Fruit fly (Drosophila melanogaster) whole organism, embryonic: ENCODE results near the gene lawc.

ENCODE experiments used
- ATbp ChIP-seq: fragments of 200-800 bp; sonication (Bioruptor generic); optimal IDR thresholded peaks from 2 replicates; lab custom pipeline; 2017; ENCODE audit warnings: missing biosample characterization, mild to moderate bottlenecking, missing genetic modification characterization, missing genetic modification reagents
- Ada2b ChIP-seq: fragments of 200-800 bp; sonication (Bioruptor generic); IDR thresholded peaks from 2 replicates; pipeline ENCODE4 v1.3.6; 2022; ENCODE audit warnings: missing biosample characterization, missing genetic modification characterization
- Adf1 ChIP-seq: fragments of 200-800 bp; sonication (Bioruptor generic); IDR thresholded peaks from 2 replicates; pipeline ENCODE4 v1.3.6; 2022; ENCODE audit warnings: missing biosample characterization, missing genetic modification characterization
- CG10209 ChIP-seq: fragments of 200-800 bp; sonication (Bioruptor generic); optimal IDR thresholded peaks from 3 replicates; lab custom pipeline; 2017; ENCODE audit warnings: missing biosample characterization, mild to moderate bottlenecking, missing genetic modification characterization, missing genetic modification reagents
- CG10431 ChIP-seq: fragments of 200-800 bp; sonication (Bioruptor generic); optimal IDR thresholded peaks from 3 replicates; lab custom pipeline; 2018; ENCODE audit warnings: missing biosample characterization, mild to moderate bottlenecking, missing genetic modification characterization
- CG10654 ChIP-seq: fragments of 200-800 bp; sonication (Bioruptor generic); optimal IDR thresholded peaks from 2 replicates; lab custom pipeline; 2016; ENCODE audit warnings: missing biosample characterization, missing genetic modification characterization
- CG11247 ChIP-seq: fragments of 200-800 bp; sonication (Bioruptor generic); IDR thresholded peaks from 2 replicates; pipeline ENCODE4 v1.3.6; 2022; ENCODE audit warnings: missing biosample characterization, missing genetic modification characterization
- CG17912 ChIP-seq: fragments of 200-800 bp; sonication (Bioruptor generic); optimal IDR thresholded peaks from 2 replicates; lab custom pipeline; 2018; ENCODE audit warnings: missing biosample characterization, mild to moderate bottlenecking, missing genetic modification characterization
- CG2889 ChIP-seq: fragments of 200-800 bp; sonication (Bioruptor generic); IDR thresholded peaks from 3 replicates; pipeline ENCODE4 v1.3.6; 2022; ENCODE audit warnings: missing biosample characterization, missing genetic modification characterization
- CG30020 ChIP-seq: fragments of 200-800 bp; optimal IDR thresholded peaks from 2 replicates; lab custom pipeline; 2019; ENCODE audit warnings: missing biosample characterization, mild to moderate bottlenecking, missing genetic modification characterization, moderate library complexity
- CG31388 ChIP-seq: fragments of 200-800 bp; sonication (Bioruptor generic); optimal IDR thresholded peaks from 2 replicates; lab custom pipeline; 2016; ENCODE audit warnings: missing biosample characterization, missing genetic modification characterization
- CG31441 ChIP-seq: fragments of 200-800 bp; sonication (Bioruptor generic); IDR thresholded peaks from 2 replicates; pipeline ENCODE4 v1.3.6; 2022; ENCODE audit warnings: missing biosample characterization, missing genetic modification characterization
- CG33557 ChIP-seq: fragments of 200-800 bp; sonication (Bioruptor generic); optimal IDR thresholded peaks from 2 replicates; lab custom pipeline; 2019; ENCODE audit warnings: missing biosample characterization, mild to moderate bottlenecking, missing genetic modification characterization, moderate library complexity
- CG3838 ChIP-seq: fragments of 200-800 bp; sonication (Bioruptor generic); optimal IDR thresholded peaks from 3 replicates; lab custom pipeline; 2016; ENCODE audit warnings: missing biosample characterization, missing genetic modification characterization
- CG4404 ChIP-seq: fragments of 200-800 bp; sonication (Bioruptor generic); IDR thresholded peaks from 2 replicates; pipeline ENCODE4 v1.3.6; 2022; ENCODE audit warnings: missing biosample characterization, missing genetic modification characterization
- CG7963 ChIP-seq: fragments of 200-800 bp; sonication (Bioruptor generic); IDR thresholded peaks from 3 replicates; pipeline ENCODE4 v1.3.6; 2022; ENCODE audit warnings: missing biosample characterization, missing genetic modification characterization; ENCODE audit not compliant: partially characterized antibody
- CG8924 ChIP-seq: fragments of 200-800 bp; optimal IDR thresholded peaks from 3 replicates; lab custom pipeline; 2019; ENCODE audit warnings: missing biosample characterization, mild to moderate bottlenecking, missing genetic modification characterization, moderate library complexity
- CG8944 ChIP-seq: fragments of 200-800 bp; sonication (Bioruptor generic); optimal IDR thresholded peaks from 3 replicates; lab custom pipeline; 2016; ENCODE audit warnings: missing biosample characterization, missing genetic modification characterization
- Dad ChIP-seq: fragments of 200-800 bp; sonication (Bioruptor generic); optimal IDR thresholded peaks from 3 replicates; lab custom pipeline; 2016; ENCODE audit warnings: missing biosample characterization, missing genetic modification characterization
- Dbx ChIP-seq: fragments of 200-800 bp; sonication (Bioruptor generic); IDR thresholded peaks from 3 replicates; pipeline ENCODE4 v1.3.6; 2022; ENCODE audit warnings: missing biosample characterization, missing genetic modification characterization
- Hey ChIP-seq: fragments of 200-800 bp; sonication (Bioruptor generic); optimal IDR thresholded peaks from 3 replicates; lab custom pipeline; 2018; ENCODE audit warnings: missing biosample characterization, mild to moderate bottlenecking, missing genetic modification characterization
- Hmx ChIP-seq: fragments of 200-800 bp; sonication (Bioruptor generic); optimal IDR thresholded peaks from 2 replicates; lab custom pipeline; 2016; ENCODE audit warnings: missing biosample characterization, missing genetic modification characterization
- NK7.1 ChIP-seq: fragments of 200-800 bp; sonication (Bioruptor generic); optimal IDR thresholded peaks from 3 replicates; lab custom pipeline; 2016; ENCODE audit warnings: missing biosample characterization, missing genetic modification characterization
- Nf-YA ChIP-seq: fragments of 200-800 bp; sonication (Bioruptor generic); IDR thresholded peaks from 2 replicates; pipeline ENCODE4 v1.3.6; 2022; ENCODE audit warnings: missing biosample characterization, missing genetic modification characterization
- Oaz ChIP-seq: fragments of 200-800 bp; sonication (Bioruptor generic); IDR thresholded peaks from 2 replicates; pipeline ENCODE4 v1.3.6; 2022; ENCODE audit warnings: missing biosample characterization, missing genetic modification characterization
- Ravus ChIP-seq: fragments of 200-800 bp; sonication (Bioruptor generic); IDR thresholded peaks from 2 replicates; pipeline ENCODE4 v1.3.6; 2022; ENCODE audit warnings: missing biosample characterization, missing genetic modification characterization
- Tbp ChIP-seq: fragments of >200 bp; optimal IDR thresholded peaks from 2 replicates; lab custom pipeline; 2018; ENCODE audit warnings: missing biosample characterization, missing genetic modification characterization
- Trl ChIP-seq, 3 experiments: fragments of >200 bp in 2 of 3; fragments of 200-800 bp in 1 of 3; sonication (Bioruptor generic) in 1 of 3; optimal IDR thresholded peaks; 2 replicates in 1 of 3; 3 replicates in 2 of 3; lab custom pipeline; 2016 to 2017; ENCODE audit warnings: missing biosample characterization in 1 of 3, missing genetic modification characterization in 1 of 3
- Vsx1 ChIP-seq: fragments of 200-800 bp; sonication (Bioruptor generic); optimal IDR thresholded peaks from 2 replicates; lab custom pipeline; 2017; ENCODE audit warnings: missing biosample characterization, mild to moderate bottlenecking, missing genetic modification characterization, missing genetic modification reagents
- ash1 ChIP-seq: fragments of 200-800 bp; sonication (Bioruptor generic); optimal IDR thresholded peaks from 2 replicates; lab custom pipeline; 2018; ENCODE audit warnings: missing biosample characterization, mild to moderate bottlenecking, missing genetic modification characterization
- chn ChIP-seq: fragments of 200-800 bp; sonication (Bioruptor generic); optimal IDR thresholded peaks from 2 replicates; lab custom pipeline; 2016; ENCODE audit warnings: missing biosample characterization, missing genetic modification characterization
- crp ChIP-seq, 2 experiments: fragments of 200-800 bp; sonication (Bioruptor generic); optimal IDR thresholded peaks; 2 replicates in 1 of 2; 3 replicates in 1 of 2; lab custom pipeline; 2017; ENCODE audit warnings: missing biosample characterization in 2 of 2, missing genetic modification characterization in 2 of 2, mild to moderate bottlenecking in 1 of 2, moderate library complexity in 1 of 2
- dati ChIP-seq: fragments of 200-800 bp; sonication (Bioruptor generic); IDR thresholded peaks from 2 replicates; pipeline ENCODE4 v1.3.6; 2022; ENCODE audit warnings: missing biosample characterization, missing genetic modification characterization
- exex ChIP-seq: fragments of 200-800 bp; sonication (Bioruptor generic); optimal IDR thresholded peaks from 4 replicates; lab custom pipeline; 2018; ENCODE audit warnings: missing biosample characterization, mild to moderate bottlenecking, missing genetic modification characterization, moderate library complexity
- fd64A ChIP-seq: fragments of 200-800 bp; sonication (Bioruptor generic); optimal IDR thresholded peaks from 3 replicates; lab custom pipeline; 2018; ENCODE audit warnings: missing biosample characterization, mild to moderate bottlenecking, missing genetic modification characterization
- kni ChIP-seq: fragments of 200-800 bp; sonication (Bioruptor generic); optimal IDR thresholded peaks from 3 replicates; lab custom pipeline; 2017; ENCODE audit warnings: mild to moderate bottlenecking, missing biosample characterization, missing genetic modification reagents, missing genetic modification characterization
- lmd ChIP-seq: fragments of 200-800 bp; sonication (Bioruptor generic); IDR thresholded peaks from 2 replicates; pipeline ENCODE4 v1.3.6; 2022; ENCODE audit warnings: missing biosample characterization, missing genetic modification characterization
- maf-S ChIP-seq: fragments of 200-800 bp; sonication (Bioruptor generic); optimal IDR thresholded peaks from 2 replicates; lab custom pipeline; 2016; ENCODE audit warnings: missing biosample characterization, missing genetic modification characterization
- nerfin-1 ChIP-seq: fragments of 200-800 bp; sonication (Bioruptor generic); optimal IDR thresholded peaks from 3 replicates; lab custom pipeline; 2019; ENCODE audit warnings: missing biosample characterization, mild to moderate bottlenecking, missing genetic modification characterization, moderate library complexity
- prd ChIP-seq, 3 experiments: fragments of >200 bp in 2 of 3; fragments of 200-800 bp in 1 of 3; sonication (Bioruptor generic) in 1 of 3; optimal IDR thresholded peaks in 2 of 3; IDR thresholded peaks in 1 of 3; 2 replicates in 2 of 3; 3 replicates in 1 of 3; pipeline versions ENCODE4 v1.3.6 to Lab custom; 2017 to 2022; ENCODE audit warnings: missing biosample characterization in 1 of 3, missing genetic modification characterization in 1 of 3
- repo ChIP-seq: fragments of 200-800 bp; sonication (Bioruptor generic); optimal IDR thresholded peaks from 2 replicates; lab custom pipeline; 2016; ENCODE audit warnings: missing biosample characterization, missing genetic modification characterization
- row ChIP-seq: fragments of 200-800 bp; sonication (Bioruptor generic); IDR thresholded peaks from 3 replicates; pipeline ENCODE4 v1.3.6; 2022; ENCODE audit warnings: missing biosample characterization, missing genetic modification characterization
- slp2 ChIP-seq: fragments of 200-800 bp; sonication (Bioruptor generic); optimal IDR thresholded peaks from 2 replicates; lab custom pipeline; 2016; ENCODE audit warnings: missing biosample characterization, missing genetic modification characterization
- stwl ChIP-seq: fragments of 200-800 bp; sonication (Bioruptor generic); optimal IDR thresholded peaks from 3 replicates; lab custom pipeline; 2018; ENCODE audit warnings: missing biosample characterization, mild to moderate bottlenecking, missing genetic modification characterization, moderate library complexity
- trem ChIP-seq: fragments of 200-800 bp; optimal IDR thresholded peaks from 3 replicates; lab custom pipeline; 2019; ENCODE audit warnings: missing biosample characterization, mild to moderate bottlenecking, missing genetic modification characterization, moderate library complexity
- wek ChIP-seq: fragments of 200-800 bp; sonication (Bioruptor generic); optimal IDR thresholded peaks from 3 replicates; lab custom pipeline; 2018; ENCODE audit warnings: missing biosample characterization, mild to moderate bottlenecking, missing genetic modification characterization, moderate library complexity
- z ChIP-seq: fragments of 200-800 bp; sonication (Bioruptor generic); IDR thresholded peaks from 3 replicates; pipeline ENCODE4 v1.3.6; 2022; ENCODE audit warnings: missing biosample characterization, missing genetic modification characterization
- zf30C ChIP-seq: fragments of 200-800 bp; sonication (Bioruptor generic); optimal IDR thresholded peaks from 3 replicates; lab custom pipeline; 2018; ENCODE audit warnings: missing biosample characterization, mild to moderate bottlenecking, missing genetic modification characterization
- zfh1 ChIP-seq: fragments of 200-800 bp; sonication (Bioruptor generic); IDR thresholded peaks from 3 replicates; pipeline ENCODE4 v1.3.6; 2022; ENCODE audit warnings: missing biosample characterization, missing genetic modification characterization

lawc gene

DNA sequence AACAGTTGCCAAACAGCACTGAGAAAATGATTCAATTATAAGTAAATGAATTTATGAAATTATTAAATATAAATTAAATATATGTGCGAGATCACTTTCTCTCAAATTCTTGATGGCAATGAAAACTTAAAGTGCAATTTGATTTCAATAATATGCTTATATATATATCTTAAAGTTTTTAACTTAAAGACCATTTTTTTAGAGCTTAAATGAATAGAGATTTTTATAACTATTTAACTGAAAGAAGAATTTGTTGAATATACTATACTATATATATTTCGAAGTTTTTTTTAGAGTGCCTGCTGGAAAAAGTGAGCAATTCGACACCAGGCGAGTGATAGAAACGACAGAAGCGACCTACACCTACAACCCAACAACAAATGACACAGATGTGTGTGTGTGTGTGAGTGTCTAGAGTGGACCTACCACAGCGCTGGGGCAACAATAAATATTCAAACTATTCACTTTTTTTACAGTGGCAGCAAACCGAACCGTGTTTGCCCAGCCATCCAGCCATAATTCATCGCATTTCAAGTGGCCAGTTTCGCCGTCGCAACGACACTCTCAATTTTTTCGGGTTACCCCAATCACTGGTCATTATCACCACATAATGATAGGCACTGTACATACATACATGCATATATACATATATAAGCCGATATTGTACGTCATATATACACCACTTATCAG lies 33.6 kb upstream of the lawc start (continued):
- TF ChIP-seq Hmx (GFP tag; lab: Kevin White, UChicago) (no peak), CG8924 (tag; lab: Kevin White, UChicago) (peak; percentile 89), CG3838 (GFP tag; lab: Kevin White, UChicago) (no peak), Adf1 (GFP tag; lab: Robert Waterston, UW) (no peak), Dbx (GFP tag; lab: Robert Waterston, UW) (0 out of 3 replicates have a peak, but pooled peaks have one; percentile 19), CG17912 (GFP tag; lab: Kevin White, UChicago) (no peak), lmd (GFP tag; lab: Robert Waterston, UW) (peak; percentile 24; the same call in 1 of the 2 replicates), slp2 (no peak), Ravus (no peak), CG8944 (GFP tag; lab: Kevin White, UChicago) (no peak), Vsx1 (GFP tag; lab: Kevin White, UChicago) (no peak), Ada2b (GFP tag; lab: Robert Waterston, UW) (no peak), prd (optimal IDR thresholded peaks at IDR 0.05; lab: Kevin White, UChicago) (no peak), prd (GFP tag; IDR thresholded peaks at IDR 0.05; lab: Robert Waterston, UW) (peak; percentile 66), CG7963 (GFP tag; lab: Robert Waterston, UW) (no peak), wek (no peak), CG2889 (GFP tag; lab: Robert Waterston, UW) (no peak), CG30020 (peak; percentile 27), zf30C (peak; percentile 80), ash1 (GFP tag; lab: Kevin White, UChicago) (no peak), crp (GFP tag; optimal IDR thresholded peaks at IDR 0.05; lab: Kevin White, UChicago) (no peak), chn (GFP tag; lab: Kevin White, UChicago) (peak; percentile 7), maf-S (GFP tag; lab: Kevin White, UChicago) (no peak), CG33557 (GFP tag; lab: Kevin White, UChicago) (peak; percentile 68), CG4404 (GFP tag; lab: Robert Waterston, UW) (peak; percentile 62), dati (GFP tag; lab: Robert Waterston, UW) (no peak), ATbp (GFP tag; lab: Kevin White, UChicago) (peak; percentile 34), trem (tag; lab: Kevin White, UChicago) (peak; percentile 74), NK7.1 (no peak), row (GFP tag; lab: Robert Waterston, UW) (peak; percentile 54; the same call in 2 of the 3 replicates), CG11247 (GFP tag; lab: Robert Waterston, UW) (no peak), CG31441 (peak; percentile 83), z (GFP tag; lab: Robert Waterston, UW) (no peak), CG10209 (GFP tag; lab: Kevin White, UChicago) (peak; percentile 50), zfh1 (GFP tag; lab: Robert Waterston, UW) (no peak), Nf-YA (GFP tag; lab: Robert Waterston, UW) (no peak), Dad (no peak), Trl (optimal IDR thresholded peaks at IDR 0.05; lab: Kevin White, UChicago) (no peak), Trl (GFP tag; optimal IDR thresholded peaks at IDR 0.05; lab: Kevin White, UChicago) (no peak), CG10654 (GFP tag; lab: Kevin White, UChicago) (no peak), kni (no peak), exex (tag; lab: Kevin White, UChicago) (peak; percentile 84), Tbp (GFP tag; lab: Kevin White, UChicago) (no peak), Hey (no peak), Oaz (GFP tag; lab: Robert Waterston, UW) (peak; percentile 29; the same call in 1 of the 2 replicates), nerfin-1 (tag; lab: Kevin White, UChicago) (peak; percentile 54), CG10431 (GFP tag; lab: Kevin White, UChicago) (no peak), CG31388 (no peak), fd64A (no peak), repo (GFP tag; lab: Kevin White, UChicago) (no peak), stwl (tag; lab: Kevin White, UChicago) (no peak)
